Fruit fly (Drosophila melanogaster) whole organism, wandering third instar larva: ENCODE measurements around the gene Cpsf5.
A peak's percentile ranks its signal among the peaks of the same experiment; 100 is the strongest.

ENCODE experiments used
- Abd-B ChIP-seq: fragments of >200 bp; optimal IDR thresholded peaks from 2 replicates; lab custom pipeline; 2017; ENCODE audit warnings: missing biosample characterization, missing genetic modification characterization
- CG32264 ChIP-seq: fragments of 200-800 bp; sonication (Bioruptor generic); optimal IDR thresholded peaks from 2 replicates; lab custom pipeline; 2016; ENCODE audit warnings: missing biosample characterization, missing genetic modification characterization
- CG9705 ChIP-seq: fragments of 200-800 bp; sonication (Bioruptor generic); optimal IDR thresholded peaks from 2 replicates; lab custom pipeline; 2018; ENCODE audit warnings: missing biosample characterization, mild to moderate bottlenecking, missing genetic modification characterization
- CrebA ChIP-seq: fragments of 200-800 bp; sonication (Bioruptor generic); optimal IDR thresholded peaks from 2 replicates; lab custom pipeline; 2016; ENCODE audit warnings: missing biosample characterization, mild to moderate bottlenecking, missing genetic modification characterization, borderline replicate concordance
- Dfd ChIP-seq: fragments of >200 bp; optimal IDR thresholded peaks from 2 replicates; lab custom pipeline; 2017; ENCODE audit warnings: missing biosample characterization, missing genetic modification characterization
- Dif ChIP-seq: fragments of 200-275, 200-300 bp; sonication (Bioruptor generic); optimal IDR thresholded peaks from 2 replicates; lab custom pipeline; 2018; ENCODE audit warnings: missing biosample characterization, missing genetic modification characterization; ENCODE audit not compliant: partially characterized antibody
- GATAd ChIP-seq: sonication (Bioruptor generic); optimal IDR thresholded peaks from 2 replicates; lab custom pipeline; 2016; ENCODE audit warnings: missing biosample characterization, missing genetic modification characterization
- HLH106 ChIP-seq: fragments of 200-800 bp; optimal IDR thresholded peaks from 3 replicates; lab custom pipeline; 2019; ENCODE audit warnings: missing biosample characterization, mild to moderate bottlenecking, missing genetic modification characterization, moderate library complexity
- Hnf4 ChIP-seq: fragments of 200-800 bp; sonication (Bioruptor generic); optimal IDR thresholded peaks from 2 replicates; lab custom pipeline; 2016; ENCODE audit warnings: missing biosample characterization, mild to moderate bottlenecking, missing genetic modification characterization
- Hr78 ChIP-seq: fragments of >200 bp; optimal IDR thresholded peaks from 2 replicates; lab custom pipeline; 2017; ENCODE audit warnings: missing biosample characterization, missing genetic modification characterization
- Hr83 ChIP-seq: fragments of 200-300 bp; sonication (Bioruptor generic); optimal IDR thresholded peaks from 2 replicates; lab custom pipeline; 2016; ENCODE audit warnings: missing biosample characterization, mild to moderate bottlenecking, missing genetic modification characterization, moderate library complexity; ENCODE audit not compliant: poor library complexity, severe bottlenecking
- Jra ChIP-seq: sonication (Bioruptor generic); optimal IDR thresholded peaks from 2 replicates; lab custom pipeline; 2016; ENCODE audit warnings: missing biosample characterization, missing genetic modification characterization
- Mio ChIP-seq: sonication (Bioruptor generic); optimal IDR thresholded peaks from 2 replicates; lab custom pipeline; 2016; ENCODE audit warnings: missing biosample characterization, missing genetic modification characterization
- Myc ChIP-seq: fragments of >200 bp; optimal IDR thresholded peaks from 2 replicates; lab custom pipeline; 2017
- N ChIP-seq: fragments of >200 bp; optimal IDR thresholded peaks from 2 replicates; lab custom pipeline; 2018; ENCODE audit warnings: missing biosample characterization, missing external identifiers, missing genetic modification characterization
- OdsH ChIP-seq: fragments of 200-800 bp; sonication (Bioruptor generic); optimal IDR thresholded peaks from 2 replicates; lab custom pipeline; 2016; ENCODE audit warnings: missing biosample characterization, mild to moderate bottlenecking, missing genetic modification characterization
- Rel ChIP-seq, 2 experiments: fragments of 200-800 bp; sonication (Bioruptor generic) in 1 of 2; optimal IDR thresholded peaks; 2 replicates in 1 of 2; 3 replicates in 1 of 2; lab custom pipeline; 2016 to 2019; ENCODE audit warnings: mild to moderate bottlenecking in 2 of 2, missing biosample characterization in 2 of 2, missing genetic modification characterization in 2 of 2, moderate library complexity in 1 of 2
- Sp1 ChIP-seq: fragments of 200-800 bp; sonication (Bioruptor generic); optimal IDR thresholded peaks from 3 replicates; lab custom pipeline; 2019; ENCODE audit warnings: missing biosample characterization, mild to moderate bottlenecking, missing genetic modification characterization, moderate library complexity
- Vsx2 ChIP-seq: fragments of 200-300, 225-300 bp; sonication (Bioruptor generic); optimal IDR thresholded peaks from 2 replicates; lab custom pipeline; 2018; ENCODE audit warnings: missing biosample characterization, missing genetic modification characterization; ENCODE audit not compliant: partially characterized antibody
- br ChIP-seq: fragments of 200-800 bp; sonication (Bioruptor generic); optimal IDR thresholded peaks from 2 replicates; lab custom pipeline; 2016; ENCODE audit warnings: missing biosample characterization, missing genetic modification characterization
- brk ChIP-seq: fragments of 200-800 bp; sonication (Bioruptor generic); optimal IDR thresholded peaks from 2 replicates; lab custom pipeline; 2016; ENCODE audit warnings: missing biosample characterization, mild to moderate bottlenecking, missing genetic modification characterization
- dl ChIP-seq, 2 experiments: fragments of 175-275, 200-275 bp in 1 of 2; fragments of 200-275 bp in 1 of 2; sonication (Bioruptor generic); optimal IDR thresholded peaks; lab custom pipeline; 2018; ENCODE audit warnings: mild to moderate bottlenecking in 2 of 2, missing biosample characterization in 2 of 2, missing genetic modification characterization in 2 of 2, moderate library complexity in 2 of 2; ENCODE audit not compliant: partially characterized antibody in 2 of 2, insufficient read depth in 1 of 2
- dmrt93B ChIP-seq: fragments of 200-800 bp; sonication (Bioruptor generic); optimal IDR thresholded peaks from 2 replicates; lab custom pipeline; 2018; ENCODE audit warnings: missing biosample characterization, mild to moderate bottlenecking, missing genetic modification characterization
- dsf ChIP-seq: sonication (Bioruptor generic); optimal IDR thresholded peaks from 2 replicates; lab custom pipeline; 2016; ENCODE audit warnings: missing biosample characterization, missing genetic modification characterization, borderline replicate concordance
- ey ChIP-seq: fragments of 200-800 bp; sonication (Bioruptor generic); optimal IDR thresholded peaks from 2 replicates; lab custom pipeline; 2016; ENCODE audit warnings: missing biosample characterization, missing genetic modification characterization
- foxo ChIP-seq, 2 experiments: fragments of 200-800 bp; sonication (Bioruptor generic); optimal IDR thresholded peaks; 2 replicates in 1 of 2; 3 replicates in 1 of 2; lab custom pipeline; 2016 to 2017; ENCODE audit warnings: missing biosample characterization in 2 of 2, missing genetic modification characterization in 2 of 2
- fru ChIP-seq: fragments of 200-800 bp; sonication (Bioruptor generic); optimal IDR thresholded peaks from 3 replicates; lab custom pipeline; 2016; ENCODE audit warnings: missing biosample characterization, mild to moderate bottlenecking, missing genetic modification characterization
- h ChIP-seq: fragments of 200-800 bp; sonication (Bioruptor generic); optimal IDR thresholded peaks from 3 replicates; lab custom pipeline; 2016; ENCODE audit warnings: missing biosample characterization, mild to moderate bottlenecking, missing genetic modification characterization
- jim ChIP-seq: fragments of 175-275, 200-325 bp; sonication (Bioruptor generic); optimal IDR thresholded peaks from 2 replicates; lab custom pipeline; 2016; ENCODE audit warnings: missing biosample characterization, mild to moderate bottlenecking, missing genetic modification characterization
- lola ChIP-seq: fragments of >200 bp; optimal IDR thresholded peaks from 2 replicates; lab custom pipeline; 2017; ENCODE audit warnings: missing biosample characterization, missing genetic modification characterization
- pan ChIP-seq: fragments of >200 bp; optimal IDR thresholded peaks from 2 replicates; lab custom pipeline; 2017
- psq ChIP-seq: fragments of 200-800 bp; sonication (Bioruptor generic); optimal IDR thresholded peaks from 3 replicates; lab custom pipeline; 2017; ENCODE audit warnings: missing biosample characterization, mild to moderate bottlenecking, missing genetic modification characterization, moderate library complexity
- rgr ChIP-seq: fragments of 200-800 bp; sonication (Bioruptor generic); optimal IDR thresholded peaks from 3 replicates; lab custom pipeline; 2016; ENCODE audit warnings: missing biosample characterization, mild to moderate bottlenecking, missing genetic modification characterization
- sage ChIP-seq: fragments of 200-800 bp; sonication (Bioruptor generic); optimal IDR thresholded peaks from 2 replicates; lab custom pipeline; 2016; ENCODE audit warnings: missing biosample characterization, mild to moderate bottlenecking, missing genetic modification characterization
- sv ChIP-seq: fragments of 200-800 bp; sonication (Bioruptor generic); optimal IDR thresholded peaks from 3 replicates; lab custom pipeline; 2016; ENCODE audit warnings: missing biosample characterization, missing genetic modification characterization
- tai ChIP-seq: sonication (Bioruptor generic); optimal IDR thresholded peaks from 2 replicates; lab custom pipeline; 2016; ENCODE audit warnings: missing biosample characterization, missing genetic modification characterization
- usp ChIP-seq: fragments of >200 bp; optimal IDR thresholded peaks from 2 replicates; lab custom pipeline; 2017; ENCODE audit warnings: missing biosample characterization, missing genetic modification characterization
- woc ChIP-seq: sonication (Bioruptor generic); optimal IDR thresholded peaks from 2 replicates; lab custom pipeline; 2016; ENCODE audit warnings: missing biosample characterization, mild to moderate bottlenecking, missing genetic modification characterization

Cpsf5 gene

dm6 chr3L:9364131-9364530 lies 46.7 kb upstream of the Cpsf5 start, which contains the start of gene mRRF1:
mRRF1 (plus strand) TSS chr3L:9364350.
- TF ChIP-seq sage (GFP tag; lab: Kevin White, UChicago) (peak; percentile 27), br (GFP tag; lab: Kevin White, UChicago) (no peak), N (GFP tag; lab: Kevin White, UChicago) (no peak)

- no peak for TF ChIP-seq br (GFP tag; lab: Kevin White, UChicago)
- TF ChIP-seq rgr (GFP tag; lab: Kevin White, UChicago) = peak; percentile 40
- peak; percentile 41 for TF ChIP-seq HLH106 (tag; lab: Kevin White, UChicago)
- TF ChIP-seq CrebA (GFP tag; lab: Kevin White, UChicago) = no peak
- peak; percentile 68 for TF ChIP-seq Jra
- no peak for TF ChIP-seq usp (GFP tag; lab: Kevin White, UChicago)
- TF ChIP-seq N (GFP tag; lab: Kevin White, UChicago) = no peak
- no peak for TF ChIP-seq Abd-B
- TF ChIP-seq Hnf4 (GFP tag; lab: Kevin White, UChicago) = peak; percentile 48
- TF ChIP-seq jim (GFP tag; lab: Kevin White, UChicago) = no peak
- TF ChIP-seq lola (GFP tag; lab: Kevin White, UChicago) = no peak
- TF ChIP-seq Hr78 (GFP tag; lab: Kevin White, UChicago) = no peak
- no peak for TF ChIP-seq Sp1 (GFP tag; lab: Kevin White, UChicago)
- no peak for TF ChIP-seq Vsx2 (GFP tag; lab: Kevin White, UChicago)
- no peak for TF ChIP-seq sage (GFP tag; lab: Kevin White, UChicago)
- peak; percentile 24 for TF ChIP-seq CG9705
- no peak for TF ChIP-seq Dfd (GFP tag; lab: Kevin White, UChicago)
- TF ChIP-seq fru (GFP tag; lab: Kevin White, UChicago) = no peak
- peak; percentile 9 for TF ChIP-seq OdsH (GFP tag; lab: Kevin White, UChicago)
- TF ChIP-seq ey (GFP tag; lab: Kevin White, UChicago) = peak; percentile 20
- TF ChIP-seq sv (GFP tag; lab: Kevin White, UChicago) = no peak
- TF ChIP-seq dmrt93B (GFP tag; lab: Kevin White, UChicago) = no peak
- no peak for TF ChIP-seq brk (GFP tag; lab: Kevin White, UChicago)
- TF ChIP-seq pan (lab: Kevin White, UChicago) = no peak
- no peak for TF ChIP-seq dl (GFP tag; optimal IDR thresholded peaks at IDR 0.05; lab: Kevin White, UChicago; ENCODE audit: insufficient read depth in 1 of 2, partially characterized antibody in 2 of 2)
- TF ChIP-seq Myc (lab: Kevin White, UChicago) = peak; percentile 20
- no peak for TF ChIP-seq tai
- TF ChIP-seq woc (GFP tag; lab: Kevin White, UChicago) = no peak
- TF ChIP-seq dsf = peak; percentile 59
- TF ChIP-seq foxo (GFP tag; optimal IDR thresholded peaks at IDR 0.05; lab: Kevin White, UChicago) = peak in 1 of 2 experiments; percentile 64
- peak; percentile 15 for TF ChIP-seq Hr83 (GFP tag; lab: Kevin White, UChicago)
- TF ChIP-seq GATAd (GFP tag; lab: Kevin White, UChicago) = no peak
- TF ChIP-seq Dif (GFP tag; lab: Kevin White, UChicago) = no peak
- no peak for TF ChIP-seq Rel (GFP tag; optimal IDR thresholded peaks at IDR 0.05; lab: Kevin White, UChicago)
- no peak for TF ChIP-seq Rel (tag; optimal IDR thresholded peaks at IDR 0.05; lab: Kevin White, UChicago)
- no peak for TF ChIP-seq h (GFP tag; lab: Kevin White, UChicago)
- no peak for TF ChIP-seq CG32264 (GFP tag; lab: Kevin White, UChicago)
- TF ChIP-seq Mio (GFP tag; lab: Kevin White, UChicago) = no peak
- peak; percentile 99 for TF ChIP-seq psq
These were observed 43.9 kb upstream of the Cpsf5 start, which contains the start of the genes Klp67A and CG4452 for dm6 chr3L:9366850-9367430. Klp67A (minus strand) TSS chr3L:9367046. CG4452 (plus strand) TSS chr3L:9367377.
